Worm (Caenorhabditis elegans): ENCODE measurements around the gene F13E9.19.

The F13E9.19 gene

ce11 chrIV:10948797-10949196, 49.6 kb downstream of the F13E9.19 start, which contains the start of gene Y69E1A.1:
Gene Y69E1A.1, minus strand, starts transcription at chrIV:10948897.
- no peak for TF ChIP-seq ztf-11 (tag; optimal IDR thresholded peaks at IDR 0.05)
- TF ChIP-seq ceh-43 (GFP tag; optimal IDR thresholded peaks at IDR 0.05) = no peak
- TF ChIP-seq mls-2 (tag; optimal IDR thresholded peaks at IDR 0.05) = no peak
- TF ChIP-seq sptf-1 (tag; optimal IDR thresholded peaks at IDR 0.05) = no peak
- no peak for TF ChIP-seq lsy-2 (tag; optimal IDR thresholded peaks at IDR 0.05)
- no peak for TF ChIP-seq ceh-83 (GFP tag; optimal IDR thresholded peaks at IDR 0.05)
- TF ChIP-seq drap-1 (GFP tag; optimal IDR thresholded peaks at IDR 0.05) = no peak
- TF ChIP-seq nhr-2 (tag; optimal IDR thresholded peaks at IDR 0.05) = no peak
- no peak for TF ChIP-seq zip-8 (tag; optimal IDR thresholded peaks at IDR 0.05)
- TF ChIP-seq snpc-4 (tag; optimal IDR thresholded peaks at IDR 0.05) = no peak
- TF ChIP-seq mab-5 (tag; optimal IDR thresholded peaks at IDR 0.05) = no peak
- no peak for TF ChIP-seq pha-4 (tag; optimal IDR thresholded peaks at IDR 0.05)
- TF ChIP-seq ceh-39 (tag; optimal IDR thresholded peaks at IDR 0.05) = no peak
- TF ChIP-seq cnd-1 (tag; optimal IDR thresholded peaks at IDR 0.05) = no peak
- TF ChIP-seq mep-1 (tag; optimal IDR thresholded peaks at IDR 0.05) = no peak
- TF ChIP-seq flh-1 (GFP tag; optimal IDR thresholded peaks at IDR 0.05) = no peak
- no peak for TF ChIP-seq tbx-8 (GFP tag; optimal IDR thresholded peaks at IDR 0.05)
- TF ChIP-seq hlh-1 (tag; optimal IDR thresholded peaks at IDR 0.05) = no peak
- TF ChIP-seq ham-2 (GFP tag; optimal IDR thresholded peaks at IDR 0.05) = no peak
- no peak for TF ChIP-seq blmp-1 (tag; optimal IDR thresholded peaks at IDR 0.05)

Data from whole organism, mixed stage, embryonic.